Worm (Caenorhabditis elegans) whole organism, young adult: ENCODE results near the gene nspe-6.

Experiments used
- B0261.1 ChIP-seq: sonication (generic microtip); optimal IDR thresholded peaks from 2 replicates; lab custom pipeline; 2016; ENCODE audit warnings: mild to moderate bottlenecking, missing genetic modification characterization, moderate library complexity, missing compliant biosample characterization
- F22D6.2 ChIP-seq: sonication (generic microtip); optimal IDR thresholded peaks from 2 replicates; lab custom pipeline; 2016; ENCODE audit warnings: mild to moderate bottlenecking, missing genetic modification characterization, missing compliant biosample characterization
- F33H1.4 ChIP-seq: fragments of 200-800 bp; sonication (Bioruptor generic); IDR thresholded peaks from 2 replicates; pipeline ENCODE4 v1.3.6; 2022; ENCODE audit warnings: missing genetic modification reagents, missing genetic modification characterization, missing compliant biosample characterization
- F37B4.10 ChIP-seq: fragments of 200-800 bp; sonication (Bioruptor generic); IDR thresholded peaks from 2 replicates; pipeline ENCODE4 v1.3.6; 2022; ENCODE audit warnings: missing genetic modification characterization, missing compliant biosample characterization
- F39B2.1 ChIP-seq: fragments of 200-800 bp; sonication (Bioruptor generic); IDR thresholded peaks from 2 replicates; pipeline ENCODE4 v1.3.6; 2022; ENCODE audit warnings: missing genetic modification reagents, missing genetic modification characterization, missing compliant biosample characterization
- Y53F4B.3 ChIP-seq: fragments of 200-800 bp; sonication (Bioruptor generic); IDR thresholded peaks from 2 replicates; pipeline ENCODE4 v1.3.6; 2022; ENCODE audit warnings: missing genetic modification reagents, missing genetic modification characterization, missing compliant biosample characterization
- Y56A3A.18 ChIP-seq: fragments of 200-800 bp; sonication (Bioruptor generic); IDR thresholded peaks from 2 replicates; pipeline ENCODE4 v1.3.6; 2022; ENCODE audit warnings: missing genetic modification reagents, missing genetic modification characterization, missing compliant biosample characterization
- aptf-2 ChIP-seq: fragments of 200-800 bp; sonication (Bioruptor generic); conservative IDR thresholded peaks from 2 replicates; pipeline ENCODE4 v1.3.6; 2022; ENCODE audit warnings: missing genetic modification reagents, missing genetic modification characterization, missing compliant biosample characterization
- aptf-3 ChIP-seq: fragments of 200-800 bp; sonication (Bioruptor generic); IDR thresholded peaks from 2 replicates; pipeline ENCODE4 v1.3.6; 2022; ENCODE audit warnings: missing genetic modification characterization, missing compliant biosample characterization
- ccch-3 ChIP-seq: fragments of 200-800 bp; sonication (Bioruptor generic); optimal IDR thresholded peaks from 2 replicates; lab custom pipeline; 2018; ENCODE audit warnings: mild to moderate bottlenecking, missing genetic modification characterization, missing compliant biosample characterization
- cebp-1 ChIP-seq, 2 experiments: fragments of 200-800 bp in 1 of 2; sonication (Bioruptor generic) in 1 of 2; sonication (generic microtip) in 1 of 2; IDR thresholded peaks in 1 of 2; optimal IDR thresholded peaks in 1 of 2; 2 replicates each; pipeline versions ENCODE4 v1.3.6 to Lab custom; 2017 to 2022; ENCODE audit warnings: missing compliant biosample characterization in 2 of 2, missing genetic modification characterization in 2 of 2, mild to moderate bottlenecking in 1 of 2, missing genetic modification reagents in 1 of 2, moderate library complexity in 1 of 2
- cebp-2 ChIP-seq: fragments of 200-800 bp; sonication (Bioruptor generic); IDR thresholded peaks from 2 replicates; pipeline ENCODE4 v1.3.6; 2022; ENCODE audit warnings: missing genetic modification characterization, missing compliant biosample characterization
- ceh-40 ChIP-seq: fragments of 200-800 bp; sonication (Bioruptor generic); IDR thresholded peaks from 2 replicates; pipeline ENCODE4 v1.3.6; 2022; ENCODE audit warnings: missing genetic modification characterization, missing compliant biosample characterization
- ceh-79 ChIP-seq: sonication (generic microtip); optimal IDR thresholded peaks from 2 replicates; lab custom pipeline; 2017; ENCODE audit warnings: mild to moderate bottlenecking, missing genetic modification characterization, missing compliant biosample characterization
- ceh-91 ChIP-seq: fragments of 200-800 bp; sonication (Bioruptor generic); IDR thresholded peaks from 2 replicates; pipeline ENCODE4 v1.3.6; 2022; ENCODE audit warnings: missing genetic modification reagents, missing genetic modification characterization, missing compliant biosample characterization
- chd-7 ChIP-seq: sonication (generic microtip); optimal IDR thresholded peaks from 2 replicates; lab custom pipeline; 2016; ENCODE audit warnings: mild to moderate bottlenecking, missing genetic modification characterization, moderate library complexity, missing compliant biosample characterization
- dox-1 ChIP-seq: fragments of 200-800 bp; sonication (Bioruptor generic); IDR thresholded peaks from 2 replicates; pipeline ENCODE4 v1.3.6; 2022; ENCODE audit warnings: missing genetic modification reagents, missing genetic modification characterization, missing compliant biosample characterization
- dpff-1 ChIP-seq: sonication (generic microtip); optimal IDR thresholded peaks from 2 replicates; lab custom pipeline; 2017; ENCODE audit warnings: mild to moderate bottlenecking, missing genetic modification characterization, missing compliant biosample characterization
- dpl-1 ChIP-seq: fragments of 150-350 bp; optimal IDR thresholded peaks from 2 replicates; lab custom pipeline; 2014; ENCODE audit warnings: missing biosample characterization, missing genetic modification reagents, missing genetic modification characterization
- ets-4 ChIP-seq: fragments of 200-800 bp; sonication (Bioruptor generic); optimal IDR thresholded peaks from 2 replicates; lab custom pipeline; 2018; ENCODE audit warnings: mild to moderate bottlenecking, missing genetic modification characterization, missing compliant biosample characterization
- hmg-1.2 ChIP-seq: fragments of 200-800 bp; sonication (Bioruptor generic); IDR thresholded peaks from 2 replicates; pipeline ENCODE4 v1.3.6; 2022; ENCODE audit warnings: missing genetic modification reagents, missing genetic modification characterization, missing compliant biosample characterization
- hmg-20 ChIP-seq: fragments of 200-800 bp; sonication (Bioruptor generic); IDR thresholded peaks from 2 replicates; pipeline ENCODE4 v1.3.6; 2022; ENCODE audit warnings: missing genetic modification reagents, missing genetic modification characterization, missing compliant biosample characterization
- lin-26 ChIP-seq: fragments of 200-800 bp; sonication (Bioruptor generic); IDR thresholded peaks from 2 replicates; pipeline ENCODE4 v1.3.6; 2022; ENCODE audit warnings: missing genetic modification reagents, missing genetic modification characterization, missing compliant biosample characterization
- lin-40 ChIP-seq: sonication (generic microtip); optimal IDR thresholded peaks from 2 replicates; lab custom pipeline; 2016; ENCODE audit warnings: missing genetic modification characterization, mild to moderate bottlenecking, missing compliant biosample characterization, missing genotype, missing genetic modification reagents
- lin-54 ChIP-seq: fragments of 200-800 bp; sonication (Bioruptor generic); optimal IDR thresholded peaks from 2 replicates; lab custom pipeline; 2018; ENCODE audit warnings: mild to moderate bottlenecking, missing genetic modification characterization, missing compliant biosample characterization
- lir-1 ChIP-seq: fragments of 200-800 bp; sonication (Bioruptor generic); conservative IDR thresholded peaks from 2 replicates; pipeline ENCODE4 v1.3.6; 2022; ENCODE audit warnings: missing genetic modification reagents, missing genetic modification characterization, missing compliant biosample characterization
- madf-6 ChIP-seq: fragments of 200-800 bp; sonication (Bioruptor generic); IDR thresholded peaks from 2 replicates; pipeline ENCODE4 v1.3.6; 2022; ENCODE audit warnings: missing genetic modification reagents, missing genetic modification characterization, missing compliant biosample characterization
- mes-4 ChIP-seq: sonication (generic microtip); optimal IDR thresholded peaks from 2 replicates; lab custom pipeline; 2016; ENCODE audit warnings: missing genotype, missing genetic modification characterization, missing compliant biosample characterization
- nfya-1 ChIP-seq: sonication (generic microtip); optimal IDR thresholded peaks from 2 replicates; lab custom pipeline; 2017; ENCODE audit warnings: antibody characterized with exemption, missing compliant biosample characterization, missing genetic modification characterization, borderline replicate concordance; ENCODE audit not compliant: insufficient read depth
- nfya-2 ChIP-seq: fragments of 200-800 bp; sonication (Bioruptor generic); IDR thresholded peaks from 2 replicates; pipeline ENCODE4 v1.3.6; 2022; ENCODE audit warnings: missing genetic modification reagents, missing genetic modification characterization, missing compliant biosample characterization
- nfyb-1 ChIP-seq: fragments of 200-800 bp; sonication (Bioruptor generic); IDR thresholded peaks from 2 replicates; pipeline ENCODE4 v1.3.6; 2022; ENCODE audit warnings: missing genetic modification reagents, missing genetic modification characterization, missing compliant biosample characterization
- repo-1 ChIP-seq: sonication (generic microtip); optimal IDR thresholded peaks from 2 replicates; lab custom pipeline; 2017; ENCODE audit warnings: mild to moderate bottlenecking, missing genetic modification characterization, missing compliant biosample characterization
- sea-2 ChIP-seq: fragments of 200-800 bp; sonication (Bioruptor generic); IDR thresholded peaks from 2 replicates; pipeline ENCODE4 v1.3.6; 2022; ENCODE audit warnings: missing genetic modification characterization, missing compliant biosample characterization
- snpc-1.1 ChIP-seq: sonication (generic microtip); optimal IDR thresholded peaks from 2 replicates; lab custom pipeline; 2017; ENCODE audit warnings: missing genetic modification characterization, mild to moderate bottlenecking, missing compliant biosample characterization, antibody characterized with exemption, moderate library complexity, missing genotype, missing genetic modification reagents; ENCODE audit not compliant: insufficient read depth
- tbx-9 ChIP-seq: sonication (generic microtip); optimal IDR thresholded peaks from 2 replicates; lab custom pipeline; 2016; ENCODE audit warnings: borderline replicate concordance, missing genetic modification characterization, inconsistent platforms, missing compliant biosample characterization
- unc-130 ChIP-seq: sonication (generic microtip); optimal IDR thresholded peaks from 2 replicates; lab custom pipeline; 2016; ENCODE audit warnings: missing genetic modification reagents, missing genetic modification characterization, missing compliant biosample characterization
- xnd-1 ChIP-seq: sonication (generic microtip); optimal IDR thresholded peaks from 2 replicates; lab custom pipeline; 2016; ENCODE audit warnings: missing genotype, missing genetic modification reagents, missing genetic modification characterization, missing compliant biosample characterization
- zfh-2 ChIP-seq: fragments of 200-800 bp; sonication (Bioruptor generic); conservative IDR thresholded peaks from 2 replicates; pipeline ENCODE4 v1.3.6; 2022; ENCODE audit warnings: missing genetic modification reagents, missing genetic modification characterization, missing compliant biosample characterization
- ztf-18 ChIP-seq: sonication (generic microtip); optimal IDR thresholded peaks from 2 replicates; lab custom pipeline; 2016; ENCODE audit warnings: missing genotype, mild to moderate bottlenecking, missing genetic modification characterization, missing compliant biosample characterization
- ztf-22 ChIP-seq: fragments of 200-800 bp; sonication (Bioruptor generic); optimal IDR thresholded peaks from 2 replicates; lab custom pipeline; 2018; ENCODE audit warnings: mild to moderate bottlenecking, missing genetic modification characterization, moderate library complexity, missing compliant biosample characterization
- ztf-28 ChIP-seq: fragments of 200-800 bp; sonication (Bioruptor generic); IDR thresholded peaks from 2 replicates; pipeline ENCODE4 v1.3.6; 2022; ENCODE audit warnings: missing genetic modification reagents, missing genetic modification characterization, missing compliant biosample characterization

nspe-6 gene

ce11 chrII:12608653-12609052, 7.3 kb downstream of the nspe-6 start, which contains the start of gene Y38E10A.9:
Gene Y38E10A.9, plus strand, starts transcription at chrII:12608953.
- TF ChIP-seq F33H1.4 (GFP tag; lab: Robert Waterston, UW) = no peak
- TF ChIP-seq chd-7 = no peak
- TF ChIP-seq F22D6.2 (tag; lab: Kevin White, UChicago) = no peak
- TF ChIP-seq sea-2 (GFP tag; lab: Robert Waterston, UW) = no peak
- TF ChIP-seq dpl-1 (GFP tag; lab: Kevin White, UChicago) = no peak
- TF ChIP-seq unc-130 (GFP tag; lab: Kevin White, UChicago) = no peak
- TF ChIP-seq lin-54 (GFP tag; lab: Kevin White, UChicago) = no peak
- no peak for TF ChIP-seq F39B2.1 (GFP tag; lab: Robert Waterston, UW)
- TF ChIP-seq aptf-2 (GFP tag; lab: Robert Waterston, UW) = no peak
- no peak for TF ChIP-seq ccch-3 (GFP tag; lab: Kevin White, UChicago)
- no peak for TF ChIP-seq nfyb-1
- no peak for TF ChIP-seq nfya-2
- no peak for TF ChIP-seq dox-1 (GFP tag; lab: Robert Waterston, UW)
- TF ChIP-seq Y56A3A.18 (GFP tag; lab: Robert Waterston, UW) = no peak
- TF ChIP-seq tbx-9 (tag; lab: Kevin White, UChicago) = no peak

DNA sequence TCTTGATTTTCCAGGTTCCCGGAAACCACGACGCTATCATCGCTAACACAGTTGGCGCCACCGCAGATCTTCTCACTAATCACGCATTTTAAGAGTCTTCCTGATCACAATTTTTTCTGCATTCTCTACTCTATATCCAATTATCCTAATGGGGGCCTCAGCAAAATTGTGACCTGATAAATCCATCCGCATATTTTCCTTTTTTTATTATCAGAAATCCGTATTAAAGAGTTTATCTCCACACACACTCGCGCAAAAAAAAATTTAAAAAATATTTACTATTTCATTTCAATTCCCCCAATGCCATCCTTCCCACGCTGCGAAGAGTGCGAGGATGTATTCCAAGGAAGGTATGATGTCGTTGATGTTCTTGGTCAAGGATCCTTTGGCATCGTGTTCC, 9.1 kb downstream of the nspe-6 start, which contains the start of gene Y38E10A.8:
TSS of gene Y38E10A.8 (plus strand) at position 301 of the 400 bp plus-strand sequence.
- TF ChIP-seq snpc-1.1 (no peak), ceh-40 (GFP tag; lab: Robert Waterston, UW) (no peak), F39B2.1 (GFP tag; lab: Robert Waterston, UW) (no peak), ets-4 (GFP tag; lab: Kevin White, UChicago) (no peak), dpl-1 (GFP tag; lab: Kevin White, UChicago) (no peak), zfh-2 (no peak), ceh-79 (tag; lab: Kevin White, UChicago) (no peak), ceh-91 (GFP tag; lab: Robert Waterston, UW) (no peak), cebp-2 (GFP tag; lab: Robert Waterston, UW) (no peak), lin-26 (GFP tag; lab: Robert Waterston, UW) (no peak), xnd-1 (tag; lab: Kevin White, UChicago) (no peak), F33H1.4 (GFP tag; lab: Robert Waterston, UW) (no peak), B0261.1 (tag; lab: Kevin White, UChicago) (no peak), unc-130 (GFP tag; lab: Kevin White, UChicago) (no peak), dpff-1 (tag; lab: Kevin White, UChicago) (no peak), lin-40 (tag; lab: Kevin White, UChicago) (no peak), mes-4 (tag; lab: Kevin White, UChicago) (no peak), ztf-18 (no peak), F37B4.10 (GFP tag; lab: Robert Waterston, UW) (no peak), Y53F4B.3 (no peak)

DNA sequence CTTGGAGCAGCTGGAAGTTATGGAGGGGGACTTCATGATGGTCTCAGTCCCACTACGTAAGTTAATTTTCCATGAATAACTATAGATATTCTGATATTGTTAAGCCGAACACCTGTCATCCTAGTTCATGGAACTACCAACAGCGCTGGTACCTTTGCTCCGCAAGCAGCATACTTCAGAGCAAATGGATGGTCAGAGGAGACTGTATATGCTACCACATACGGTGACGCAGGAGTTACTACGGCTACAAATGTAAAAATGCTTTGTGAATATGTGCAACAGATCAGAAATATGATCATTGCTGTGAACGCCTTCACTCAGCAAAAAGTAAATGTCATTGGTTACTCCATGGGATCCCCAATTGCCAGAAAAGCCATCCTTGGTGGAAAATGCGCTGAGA, 9.9 kb downstream of the nspe-6 start:
- TF ChIP-seq ztf-22 (GFP tag; lab: Kevin White, UChicago) (no peak), madf-6 (no peak), repo-1 (tag; lab: Kevin White, UChicago) (no peak), cebp-1 (GFP tag; IDR thresholded peaks at IDR 0.05; lab: Robert Waterston, UW) (no peak), cebp-1 (tag; optimal IDR thresholded peaks at IDR 0.05; lab: Kevin White, UChicago) (no peak), lin-54 (GFP tag; lab: Kevin White, UChicago) (no peak), aptf-3 (GFP tag; lab: Robert Waterston, UW) (no peak), ztf-28 (GFP tag; lab: Robert Waterston, UW) (no peak), hmg-1.2 (GFP tag; lab: Robert Waterston, UW) (no peak), nfya-2 (no peak), lir-1 (GFP tag; lab: Robert Waterston, UW) (no peak), nfya-1 (tag; lab: Kevin White, UChicago) (no peak), hmg-20 (no peak)
